Fruit fly (Drosophila melanogaster) whole organism, embryonic: ENCODE data around the gene CG44838.

Source experiments
- BEAF-32 ChIP-seq: fragments of 200-800 bp; sonication (Bioruptor generic); optimal IDR thresholded peaks from 3 replicates; lab custom pipeline; 2017; ENCODE audit warnings: missing biosample characterization, missing genetic modification characterization, mild to moderate bottlenecking, moderate library complexity, missing genetic modification reagents
- CG1024 ChIP-seq: fragments of 200-800 bp; sonication (Bioruptor generic); IDR thresholded peaks from 2 replicates; pipeline ENCODE4 v1.3.6; 2022; ENCODE audit warnings: missing biosample characterization, missing genetic modification characterization
- CG11696 ChIP-seq: fragments of 200-800 bp; sonication (Bioruptor generic); IDR thresholded peaks from 2 replicates; pipeline ENCODE4 v1.3.6; 2022; ENCODE audit warnings: missing biosample characterization, missing genetic modification characterization
- CG12236 ChIP-seq: fragments of 200-800 bp; sonication (Bioruptor generic); optimal IDR thresholded peaks from 2 replicates; lab custom pipeline; 2016; ENCODE audit warnings: missing biosample characterization, missing genetic modification characterization
- CG12659 ChIP-seq: fragments of 200-800 bp; sonication (Bioruptor generic); optimal IDR thresholded peaks from 3 replicates; lab custom pipeline; 2017; ENCODE audit warnings: mild to moderate bottlenecking, missing biosample characterization, missing genetic modification reagents, missing genetic modification characterization
- CG13775 ChIP-seq: fragments of 200-800 bp; sonication (Bioruptor generic); optimal IDR thresholded peaks from 3 replicates; lab custom pipeline; 2017; ENCODE audit warnings: missing biosample characterization, mild to moderate bottlenecking, missing genetic modification characterization
- CG14050 ChIP-seq: fragments of 200-800 bp; sonication (Bioruptor generic); IDR thresholded peaks from 3 replicates; pipeline ENCODE4 v1.3.6; 2022; ENCODE audit warnings: missing biosample characterization, missing genetic modification characterization
- CG14667 ChIP-seq: fragments of 200-800 bp; sonication (Bioruptor generic); IDR thresholded peaks from 2 replicates; pipeline ENCODE4 v1.3.6; 2022; ENCODE audit warnings: missing biosample characterization, missing genetic modification characterization
- CG14710 ChIP-seq: fragments of 200-800 bp; sonication (Bioruptor generic); optimal IDR thresholded peaks from 3 replicates; lab custom pipeline; 2019; ENCODE audit warnings: missing biosample characterization, mild to moderate bottlenecking, missing genetic modification characterization, moderate library complexity
- CG15073 ChIP-seq: fragments of 200-800 bp; sonication (Bioruptor generic); optimal IDR thresholded peaks from 2 replicates; lab custom pipeline; 2016; ENCODE audit warnings: missing biosample characterization, missing genetic modification characterization
- CG15601 ChIP-seq: fragments of 200-800 bp; sonication (Bioruptor generic); optimal IDR thresholded peaks from 3 replicates; lab custom pipeline; 2019; ENCODE audit warnings: missing biosample characterization, mild to moderate bottlenecking, missing genetic modification characterization, moderate library complexity
- CG16779 ChIP-seq: fragments of 200-800 bp; sonication (Bioruptor generic); IDR thresholded peaks from 2 replicates; pipeline ENCODE4 v1.3.6; 2022; ENCODE audit warnings: missing biosample characterization, missing genetic modification characterization
- CG30020 ChIP-seq: fragments of 200-800 bp; optimal IDR thresholded peaks from 2 replicates; lab custom pipeline; 2019; ENCODE audit warnings: missing biosample characterization, mild to moderate bottlenecking, missing genetic modification characterization, moderate library complexity
- CG3065 ChIP-seq: fragments of 200-800 bp; sonication (Bioruptor generic); optimal IDR thresholded peaks from 2 replicates; lab custom pipeline; 2016; ENCODE audit warnings: missing biosample characterization, missing genetic modification characterization
- CG31365 ChIP-seq: fragments of 200-800 bp; sonication (Bioruptor generic); optimal IDR thresholded peaks from 2 replicates; lab custom pipeline; 2018; ENCODE audit warnings: missing biosample characterization, mild to moderate bottlenecking, missing genetic modification characterization
- CG3281 ChIP-seq: fragments of 200-800 bp; sonication (Bioruptor generic); optimal IDR thresholded peaks from 3 replicates; lab custom pipeline; 2017; ENCODE audit warnings: missing biosample characterization, mild to moderate bottlenecking, missing genetic modification characterization
- CG4404 ChIP-seq: fragments of 200-800 bp; sonication (Bioruptor generic); IDR thresholded peaks from 2 replicates; pipeline ENCODE4 v1.3.6; 2022; ENCODE audit warnings: missing biosample characterization, missing genetic modification characterization
- CG4617 ChIP-seq: fragments of 200-800 bp; sonication (Bioruptor generic); optimal IDR thresholded peaks from 3 replicates; lab custom pipeline; 2016; ENCODE audit warnings: missing biosample characterization, missing genetic modification characterization, borderline replicate concordance
- CG4707 ChIP-seq: fragments of 200-800 bp; sonication (Bioruptor generic); optimal IDR thresholded peaks from 2 replicates; lab custom pipeline; 2018; ENCODE audit warnings: missing biosample characterization, mild to moderate bottlenecking, missing genetic modification characterization, moderate library complexity
- CG6813 ChIP-seq: fragments of 200-800 bp; sonication (Bioruptor generic); optimal IDR thresholded peaks from 2 replicates; lab custom pipeline; 2017; ENCODE audit warnings: missing biosample characterization, missing genetic modification characterization, mild to moderate bottlenecking, moderate library complexity, missing genetic modification reagents
- CG7357 ChIP-seq: fragments of 200-800 bp; sonication (Bioruptor generic); IDR thresholded peaks from 3 replicates; pipeline ENCODE4 v1.3.6; 2022; ENCODE audit warnings: missing biosample characterization, missing genetic modification characterization
- CG7839 ChIP-seq: fragments of 200-800 bp; sonication (Bioruptor generic); optimal IDR thresholded peaks from 3 replicates; lab custom pipeline; 2018; ENCODE audit warnings: missing biosample characterization, mild to moderate bottlenecking, missing genetic modification characterization, moderate library complexity
- Dad ChIP-seq: fragments of 200-800 bp; sonication (Bioruptor generic); optimal IDR thresholded peaks from 3 replicates; lab custom pipeline; 2016; ENCODE audit warnings: missing biosample characterization, missing genetic modification characterization
- Ets97D ChIP-seq: fragments of 200-800 bp; sonication (Bioruptor generic); optimal IDR thresholded peaks from 3 replicates; lab custom pipeline; 2016; ENCODE audit warnings: missing biosample characterization, missing genetic modification characterization
- Gsc ChIP-seq: fragments of 200-800 bp; sonication (Bioruptor generic); IDR thresholded peaks from 2 replicates; pipeline ENCODE4 v1.3.6; 2022; ENCODE audit warnings: missing biosample characterization, missing genetic modification characterization
- Hand ChIP-seq: fragments of 200-800 bp; sonication (Bioruptor generic); optimal IDR thresholded peaks from 2 replicates; lab custom pipeline; 2017; ENCODE audit warnings: mild to moderate bottlenecking, missing biosample characterization, missing genetic modification reagents, missing genetic modification characterization
- HmgD ChIP-seq: fragments of 200-800 bp; sonication (Bioruptor generic); optimal IDR thresholded peaks from 3 replicates; lab custom pipeline; 2016; ENCODE audit warnings: missing biosample characterization, missing genetic modification characterization
- Hmr ChIP-seq: fragments of 200-800 bp; sonication (Bioruptor generic); optimal IDR thresholded peaks from 3 replicates; lab custom pipeline; 2017; ENCODE audit warnings: mild to moderate bottlenecking, missing biosample characterization, missing genetic modification reagents, missing genetic modification characterization
- Hsf ChIP-seq: fragments of 200-800 bp; sonication (Bioruptor generic); optimal IDR thresholded peaks from 3 replicates; lab custom pipeline; 2016; ENCODE audit warnings: missing biosample characterization, missing genetic modification characterization
- TFAM ChIP-seq: fragments of 200-800 bp; sonication (Bioruptor generic); optimal IDR thresholded peaks from 2 replicates; lab custom pipeline; 2017; ENCODE audit warnings: missing biosample characterization, missing genetic modification characterization, inconsistent platforms
- Taf1 ChIP-seq: fragments of 200-800 bp; sonication (Bioruptor generic); IDR thresholded peaks from 2 replicates; pipeline ENCODE4 v1.3.6; 2022; ENCODE audit warnings: missing biosample characterization, missing genetic modification characterization
- Xbp1 ChIP-seq: fragments of 200-800 bp; sonication (Bioruptor generic); optimal IDR thresholded peaks from 3 replicates; lab custom pipeline; 2016; ENCODE audit warnings: missing biosample characterization, mild to moderate bottlenecking, missing genetic modification characterization
- ato ChIP-seq: fragments of 200-800 bp; sonication (Bioruptor generic); IDR thresholded peaks from 2 replicates; pipeline ENCODE4 v1.3.6; 2022; ENCODE audit warnings: missing biosample characterization, missing genetic modification characterization; ENCODE audit not compliant: partially characterized antibody
- caup ChIP-seq: fragments of 200-800 bp; sonication (Bioruptor generic); optimal IDR thresholded peaks from 3 replicates; lab custom pipeline; 2017; ENCODE audit warnings: missing biosample characterization, mild to moderate bottlenecking, missing genetic modification characterization, moderate library complexity; ENCODE audit not compliant: severe bottlenecking
- chm ChIP-seq: fragments of 200-800 bp; sonication (Bioruptor generic); IDR thresholded peaks from 2 replicates; pipeline ENCODE4 v1.3.6; 2022; ENCODE audit warnings: missing biosample characterization, missing genetic modification characterization
- cwo ChIP-seq: fragments of 200-800 bp; sonication (Bioruptor generic); optimal IDR thresholded peaks from 3 replicates; lab custom pipeline; 2017; ENCODE audit warnings: missing biosample characterization, missing genetic modification characterization, mild to moderate bottlenecking, moderate library complexity, missing genetic modification reagents
- gsb-n ChIP-seq: fragments of 200-800 bp; sonication (Bioruptor generic); optimal IDR thresholded peaks from 3 replicates; lab custom pipeline; 2018; ENCODE audit warnings: missing biosample characterization, mild to moderate bottlenecking, missing genetic modification characterization
- h ChIP-seq: fragments of >200 bp; optimal IDR thresholded peaks from 2 replicates; lab custom pipeline; 2017
- hb ChIP-seq: fragments of 200-800 bp; sonication (Bioruptor generic); IDR thresholded peaks from 3 replicates; pipeline ENCODE4 v1.3.6; 2022; ENCODE audit warnings: missing biosample characterization, missing genetic modification characterization; ENCODE audit not compliant: partially characterized antibody
- hbn ChIP-seq: fragments of 200-800 bp; sonication (Bioruptor generic); IDR thresholded peaks from 2 replicates; pipeline ENCODE4 v1.3.6; 2022; ENCODE audit warnings: missing biosample characterization, missing genetic modification characterization; ENCODE audit not compliant: partially characterized antibody
- hkb ChIP-seq, 2 experiments: fragments of 200-800 bp in 1 of 2; fragments of >200 bp in 1 of 2; sonication (Bioruptor generic) in 1 of 2; IDR thresholded peaks in 1 of 2; optimal IDR thresholded peaks in 1 of 2; 2 replicates each; pipeline versions ENCODE4 v1.3.6 to Lab custom; 2017 to 2022; ENCODE audit warnings: missing biosample characterization in 1 of 2, missing genetic modification characterization in 1 of 2
- jing ChIP-seq: fragments of 200-800 bp; sonication (Bioruptor generic); optimal IDR thresholded peaks from 2 replicates; lab custom pipeline; 2018; ENCODE audit warnings: missing biosample characterization, mild to moderate bottlenecking, missing genetic modification characterization
- nau ChIP-seq: fragments of 200-800 bp; sonication (Bioruptor generic); optimal IDR thresholded peaks from 3 replicates; lab custom pipeline; 2017; ENCODE audit warnings: missing biosample characterization, mild to moderate bottlenecking, missing genetic modification characterization, missing genetic modification reagents
- onecut ChIP-seq: fragments of 200-800 bp; sonication (Bioruptor generic); IDR thresholded peaks from 2 replicates; pipeline ENCODE4 v1.3.6; 2022; ENCODE audit warnings: missing biosample characterization, missing genetic modification characterization
- sens-2 ChIP-seq: fragments of 200-800 bp; sonication (Bioruptor generic); IDR thresholded peaks from 2 replicates; pipeline ENCODE4 v1.3.6; 2022; ENCODE audit warnings: missing biosample characterization, missing genetic modification characterization
- sqz ChIP-seq: fragments of 200-800 bp; sonication (Bioruptor generic); optimal IDR thresholded peaks from 3 replicates; lab custom pipeline; 2018; ENCODE audit warnings: missing biosample characterization, mild to moderate bottlenecking, missing genetic modification characterization
- tna ChIP-seq: fragments of 200-800 bp; sonication (Bioruptor generic); IDR thresholded peaks from 2 replicates; pipeline ENCODE4 v1.3.6; 2022; ENCODE audit warnings: missing biosample characterization, missing genetic modification characterization; ENCODE audit not compliant: partially characterized antibody
- ttk ChIP-seq: fragments of 200-800 bp; sonication (Bioruptor generic); IDR thresholded peaks from 2 replicates; pipeline ENCODE4 v2.1.2; 2022; ENCODE audit warnings: missing biosample characterization, missing genetic modification characterization

Gene CG44838

dm6 chr3L:9420054-9420818, 40.6 kb upstream of the CG44838 start (continued):
- TF ChIP-seq hbn (GFP tag; lab: Robert Waterston, UW): no peak
- peak; percentile 9 for TF ChIP-seq Hmr (GFP tag; lab: Kevin White, UChicago)
- peak; percentile 26; the same call in 1 of the 2 replicates for TF ChIP-seq CG1024 (GFP tag; lab: Robert Waterston, UW)
- TF ChIP-seq gsb-n (tag; lab: Kevin White, UChicago): peak; percentile 35
- no peak for TF ChIP-seq CG16779 (GFP tag; lab: Robert Waterston, UW)
- no peak for TF ChIP-seq sqz
- TF ChIP-seq CG31365: no peak
- TF ChIP-seq CG14050 (GFP tag; lab: Robert Waterston, UW): peak; percentile 24; the same call in 2 of the 3 replicates
- peak; percentile 12 for TF ChIP-seq CG12236
- TF ChIP-seq jing: peak; percentile 18
- TF ChIP-seq CG14667: peak; percentile 18; the same call in 1 of the 2 replicates
- TF ChIP-seq Xbp1: peak; percentile 54
- TF ChIP-seq HmgD: no peak
- TF ChIP-seq chm: no peak
- no peak for TF ChIP-seq CG3065 (GFP tag; lab: Kevin White, UChicago)
- peak; percentile 59 for TF ChIP-seq nau (GFP tag; lab: Kevin White, UChicago)
- peak; percentile 23 for TF ChIP-seq CG13775 (GFP tag; lab: Kevin White, UChicago)
- TF ChIP-seq CG6813 (GFP tag; lab: Kevin White, UChicago): no peak
- TF ChIP-seq ttk: peak; percentile 54
- TF ChIP-seq CG7357 (GFP tag; lab: Robert Waterston, UW): no peak
- TF ChIP-seq CG3281: peak; percentile 25
- no peak for TF ChIP-seq hb (GFP tag; lab: Robert Waterston, UW)
- TF ChIP-seq hkb (optimal IDR thresholded peaks at IDR 0.05; lab: Kevin White, UChicago): no peak
- TF ChIP-seq hkb (GFP tag; IDR thresholded peaks at IDR 0.05; lab: Robert Waterston, UW): peak; percentile 66; the same call in 1 of the 2 replicates
- TF ChIP-seq Hsf: peak; percentile 25
- TF ChIP-seq TFAM (GFP tag; lab: Kevin White, UChicago): no peak
- no peak for TF ChIP-seq CG15073 (GFP tag; lab: Kevin White, UChicago)
- TF ChIP-seq Hand (GFP tag; lab: Kevin White, UChicago): no peak
- no peak for TF ChIP-seq CG15601 (tag; lab: Kevin White, UChicago)
- no peak for TF ChIP-seq ato (GFP tag; lab: Robert Waterston, UW)
- no peak for TF ChIP-seq CG30020 (tag; lab: Kevin White, UChicago)
- no peak for TF ChIP-seq Ets97D (GFP tag; lab: Kevin White, UChicago)
- no peak for TF ChIP-seq h (lab: Kevin White, UChicago)
- no peak for TF ChIP-seq sens-2 (GFP tag; lab: Robert Waterston, UW)
- peak; percentile 58 for TF ChIP-seq CG7839 (tag; lab: Kevin White, UChicago)
- TF ChIP-seq Taf1 (GFP tag; lab: Robert Waterston, UW): no peak
- no peak for TF ChIP-seq CG14710 (tag; lab: Kevin White, UChicago)
- no peak for TF ChIP-seq BEAF-32 (GFP tag; lab: Kevin White, UChicago)
- no peak for TF ChIP-seq CG4617 (GFP tag; lab: Kevin White, UChicago)
- TF ChIP-seq CG11696: peak; percentile 85
- peak; percentile 17 for TF ChIP-seq caup (GFP tag; lab: Kevin White, UChicago)
- TF ChIP-seq cwo (GFP tag; lab: Kevin White, UChicago): no peak
- TF ChIP-seq onecut (GFP tag; lab: Robert Waterston, UW): peak; percentile 27; the same call in 1 of the 2 replicates
- no peak for TF ChIP-seq tna (GFP tag; lab: Robert Waterston, UW)
- no peak for TF ChIP-seq Dad (GFP tag; lab: Kevin White, UChicago)
- peak; percentile 22 for TF ChIP-seq CG12659
- no peak for TF ChIP-seq CG4404 (GFP tag; lab: Robert Waterston, UW)
- TF ChIP-seq CG4707 (GFP tag; lab: Kevin White, UChicago): no peak
- 0 out of 2 replicates have a peak, but pooled peaks have one; percentile 32 for TF ChIP-seq Gsc
